Worm (Caenorhabditis elegans) whole organism, L4 larva: ENCODE data around the gene gcy-14.

Experiments used
- D1046.2 ChIP-seq: fragments of 200-800 bp; sonication (Bioruptor generic); IDR thresholded peaks from 2 replicates; pipeline ENCODE4 v1.3.6; 2022; ENCODE audit warnings: missing genetic modification characterization, missing compliant biosample characterization
- F49E8.2 ChIP-seq: sonication (generic microtip); optimal IDR thresholded peaks from 2 replicates; lab custom pipeline; 2016; ENCODE audit warnings: missing compliant biosample characterization, mild to moderate bottlenecking, missing genetic modification characterization, borderline replicate concordance
- R02D3.7 ChIP-seq: fragments of 150-350 bp; sonication (generic microtip); optimal IDR thresholded peaks from 3 replicates; lab custom pipeline; 2014; ENCODE audit warnings: missing biosample characterization, missing genetic modification characterization
- T20F7.1 ChIP-seq: fragments of 200-800 bp; sonication (Bioruptor generic); optimal IDR thresholded peaks from 2 replicates; lab custom pipeline; 2018; ENCODE audit warnings: mild to moderate bottlenecking, missing genetic modification characterization, missing compliant biosample characterization
- ZK546.5 ChIP-seq, 2 experiments: sonication (generic microtip); optimal IDR thresholded peaks; 2 replicates each; lab custom pipeline; 2017; ENCODE audit warnings: missing biosample characterization in 2 of 2, missing genetic modification characterization in 2 of 2
- aly-2 ChIP-seq: sonication (generic microtip); optimal IDR thresholded peaks from 2 replicates; lab custom pipeline; 2018; ENCODE audit warnings: missing biosample characterization, missing genetic modification characterization
- ama-1 ChIP-seq: fragments of 150-350 bp; optimal IDR thresholded peaks from 2 replicates; lab custom pipeline; 2014; ENCODE audit warnings: inconsistent platforms, mixed read lengths
- ceh-28 ChIP-seq: fragments of 150-350 bp; optimal IDR thresholded peaks from 2 replicates; lab custom pipeline; 2014; ENCODE audit warnings: missing biosample characterization, missing genetic modification reagents, missing genetic modification characterization
- ceh-32 ChIP-seq: sonication (generic microtip); optimal IDR thresholded peaks from 2 replicates; lab custom pipeline; 2016; ENCODE audit warnings: mild to moderate bottlenecking, missing genetic modification characterization, missing compliant biosample characterization; ENCODE audit not compliant: poor library complexity
- ctbp-1 ChIP-seq: fragments of 200-800 bp; sonication (Bioruptor generic); IDR thresholded peaks from 2 replicates; pipeline ENCODE4 v1.3.6; 2022; ENCODE audit warnings: missing genetic modification reagents, missing genetic modification characterization, missing compliant biosample characterization
- daf-16 ChIP-seq, 3 experiments: sonication (generic microtip); optimal IDR thresholded peaks; 2 replicates each; lab custom pipeline; 2016 to 2017; ENCODE audit warnings: missing genetic modification characterization in 3 of 3, missing genetic modification reagents in 3 of 3, mild to moderate bottlenecking in 2 of 3, missing compliant biosample characterization in 2 of 3, missing biosample characterization in 1 of 3, moderate library complexity in 1 of 3
- daf-19 ChIP-seq: fragments of 200-800 bp; sonication (Bioruptor generic); conservative IDR thresholded peaks from 2 replicates; pipeline ENCODE4 v1.3.6; 2022; ENCODE audit warnings: missing genetic modification characterization, missing compliant biosample characterization
- daf-8 ChIP-seq: fragments of 200-800 bp; sonication (Bioruptor generic); IDR thresholded peaks from 2 replicates; pipeline ENCODE4 v1.3.6; 2022; ENCODE audit warnings: missing genetic modification characterization, missing compliant biosample characterization
- dpl-1 ChIP-seq: fragments of 150-350 bp; optimal IDR thresholded peaks from 2 replicates; lab custom pipeline; 2014; ENCODE audit warnings: missing biosample characterization, missing genetic modification reagents, missing genetic modification characterization
- egl-27 ChIP-seq: sonication (generic microtip); optimal IDR thresholded peaks from 3 replicates; lab custom pipeline; 2017; ENCODE audit warnings: missing biosample characterization, missing genetic modification reagents, missing genetic modification characterization
- egl-43 ChIP-seq: fragments of 200-800 bp; sonication (Bioruptor generic); IDR thresholded peaks from 2 replicates; pipeline ENCODE4 v1.3.6; 2022; ENCODE audit warnings: missing genetic modification reagents, missing genetic modification characterization, missing compliant biosample characterization
- fkh-10 ChIP-seq: fragments of 150-350 bp; optimal IDR thresholded peaks from 2 replicates; lab custom pipeline; 2014; ENCODE audit warnings: missing biosample characterization, missing genetic modification reagents, missing genetic modification characterization
- gei-8 ChIP-seq: fragments of 200-800 bp; sonication (Bioruptor generic); optimal IDR thresholded peaks from 2 replicates; lab custom pipeline; 2018; ENCODE audit warnings: mild to moderate bottlenecking, missing genetic modification characterization, missing compliant biosample characterization
- hif-1 ChIP-seq, 2 experiments: sonication (generic microtip); optimal IDR thresholded peaks; 2 replicates each; lab custom pipeline; 2016 to 2017; ENCODE audit warnings: missing compliant biosample characterization in 2 of 2, missing genetic modification characterization in 2 of 2, missing genetic modification reagents in 2 of 2, missing genotype in 2 of 2, mild to moderate bottlenecking in 1 of 2
- lin-38 ChIP-seq: fragments of 200-800 bp; sonication (Bioruptor generic); IDR thresholded peaks from 2 replicates; pipeline ENCODE4 v1.3.6; 2022; ENCODE audit warnings: missing genetic modification reagents, missing genetic modification characterization, missing compliant biosample characterization
- lir-3 ChIP-seq: sonication (generic microtip); optimal IDR thresholded peaks from 2 replicates; lab custom pipeline; 2016; ENCODE audit warnings: mild to moderate bottlenecking, missing genetic modification characterization, missing compliant biosample characterization
- lsy-2 ChIP-seq, 2 experiments: fragments of 150-350 bp in 1 of 2; sonication (generic microtip) in 1 of 2; optimal IDR thresholded peaks; 2 replicates each; lab custom pipeline; 2014 to 2017; ENCODE audit warnings: missing biosample characterization in 2 of 2, missing genetic modification characterization in 2 of 2
- mdl-1 ChIP-seq, 2 experiments: fragments of 150-350 bp in 1 of 2; sonication (generic microtip) in 1 of 2; optimal IDR thresholded peaks; 2 replicates each; lab custom pipeline; 2014 to 2017; ENCODE audit warnings: missing biosample characterization in 2 of 2, missing genetic modification characterization in 2 of 2
- mdt-29 ChIP-seq: fragments of 200-800 bp; sonication (Bioruptor generic); IDR thresholded peaks from 2 replicates; pipeline ENCODE4 v1.3.6; 2022; ENCODE audit warnings: missing genetic modification reagents, missing genetic modification characterization, missing compliant biosample characterization
- nhr-10 ChIP-seq: fragments of 150-350 bp; optimal IDR thresholded peaks from 2 replicates; lab custom pipeline; 2014; ENCODE audit warnings: missing biosample characterization, missing genetic modification characterization
- nhr-11 ChIP-seq: fragments of 150-350 bp; optimal IDR thresholded peaks from 2 replicates; lab custom pipeline; 2014; ENCODE audit warnings: missing biosample characterization, missing genetic modification characterization
- nhr-28 ChIP-seq: fragments of 150-350 bp; optimal IDR thresholded peaks from 2 replicates; lab custom pipeline; 2014; ENCODE audit warnings: missing biosample characterization, missing genetic modification characterization
- nhr-48 ChIP-seq: sonication (generic microtip); optimal IDR thresholded peaks from 2 replicates; lab custom pipeline; 2016; ENCODE audit warnings: mild to moderate bottlenecking, missing genetic modification characterization, missing compliant biosample characterization
- nhr-76 ChIP-seq: fragments of 150-350 bp; optimal IDR thresholded peaks from 2 replicates; lab custom pipeline; 2014; ENCODE audit warnings: missing biosample characterization, missing genetic modification characterization
- nhr-77 ChIP-seq: fragments of 150-350 bp; optimal IDR thresholded peaks from 2 replicates; lab custom pipeline; 2014; ENCODE audit warnings: missing biosample characterization, missing genetic modification characterization
- saeg-2 ChIP-seq: fragments of 200-800 bp; sonication (Bioruptor generic); IDR thresholded peaks from 2 replicates; pipeline ENCODE4 v1.3.6; 2022; ENCODE audit warnings: missing genetic modification reagents, missing genetic modification characterization, missing compliant biosample characterization
- spr-1 ChIP-seq: sonication (generic microtip); optimal IDR thresholded peaks from 2 replicates; lab custom pipeline; 2016; ENCODE audit warnings: mild to moderate bottlenecking, missing genetic modification characterization, missing compliant biosample characterization
- spr-3 ChIP-seq: fragments of 200-800 bp; sonication (Bioruptor generic); optimal IDR thresholded peaks from 2 replicates; lab custom pipeline; 2018; ENCODE audit warnings: mild to moderate bottlenecking, missing genetic modification characterization, missing compliant biosample characterization
- tra-1 ChIP-seq: fragments of 200-800 bp; sonication (Bioruptor generic); IDR thresholded peaks from 2 replicates; pipeline ENCODE4 v1.3.6; 2022; ENCODE audit warnings: missing genetic modification reagents, missing genetic modification characterization, missing compliant biosample characterization
- unc-130 ChIP-seq: sonication (generic microtip); optimal IDR thresholded peaks from 2 replicates; lab custom pipeline; 2016; ENCODE audit warnings: missing genetic modification reagents, missing genetic modification characterization, missing compliant biosample characterization
- unc-39 ChIP-seq: sonication (generic microtip); optimal IDR thresholded peaks from 2 replicates; lab custom pipeline; 2017; ENCODE audit warnings: missing biosample characterization, missing genetic modification characterization
- unc-62 ChIP-seq, 3 experiments: fragments of 150-350 bp in 1 of 3; sonication (generic microtip); optimal IDR thresholded peaks in 2 of 3; peaks in 1 of 3; 1 replicate in 1 of 3; 2 replicates in 2 of 3; lab custom pipeline; 2014 to 2017; ENCODE audit warnings: missing biosample characterization in 3 of 3, missing genetic modification characterization in 3 of 3, missing genetic modification reagents in 3 of 3, missing genotype in 1 of 3
- vab-7 ChIP-seq: fragments of 200-800 bp; sonication (Bioruptor generic); IDR thresholded peaks from 2 replicates; pipeline ENCODE4 v1.3.6; 2022; ENCODE audit warnings: missing genetic modification reagents, missing genetic modification characterization, missing compliant biosample characterization
- zfp-2 ChIP-seq: sonication (generic microtip); optimal IDR thresholded peaks from 2 replicates; lab custom pipeline; 2016; ENCODE audit warnings: mild to moderate bottlenecking, missing genetic modification characterization, missing compliant biosample characterization
- zip-11 ChIP-seq: fragments of 200-800 bp; sonication (Bioruptor generic); IDR thresholded peaks from 2 replicates; pipeline ENCODE4 v1.3.6; 2022; ENCODE audit warnings: missing genetic modification characterization, missing compliant biosample characterization
- ztf-11 ChIP-seq: fragments of 150-350 bp; optimal IDR thresholded peaks from 2 replicates; lab custom pipeline; 2014; ENCODE audit warnings: missing biosample characterization, missing genetic modification characterization
- ztf-7 ChIP-seq: fragments of 150-350 bp; optimal IDR thresholded peaks from 2 replicates; lab custom pipeline; 2014; ENCODE audit warnings: missing biosample characterization, missing genetic modification characterization

The gcy-14 gene

DNA sequence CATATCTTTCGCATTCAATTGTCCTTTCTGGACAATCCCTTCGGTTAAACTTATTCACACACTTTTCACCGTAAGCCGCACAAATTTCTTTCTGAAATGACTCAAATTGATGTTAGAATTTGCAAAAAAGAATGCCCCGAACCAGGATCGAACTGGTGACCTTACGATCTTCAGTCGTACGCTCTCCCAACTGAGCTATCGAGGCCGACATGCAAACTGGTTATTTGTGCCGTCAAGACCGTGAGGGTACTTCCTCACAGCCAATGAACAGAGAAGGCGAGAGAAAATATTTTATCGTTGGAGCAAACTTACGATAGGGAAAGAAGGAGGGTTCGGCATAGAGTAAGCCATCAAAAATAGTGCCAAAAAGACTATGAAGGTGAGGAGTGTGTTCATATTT, 8.2 kb upstream of the gcy-14 start (continued):
- TF ChIP-seq ceh-32 (no peak), ztf-11 (no peak), daf-8 (GFP tag; lab: Robert Waterston, UW) (no peak), daf-19 (no peak), D1046.2 (no peak), ama-1 (lab: Kevin White, UChicago) (no peak), nhr-77 (no peak), zip-11 (GFP tag; lab: Robert Waterston, UW) (no peak), egl-27 (tag; lab: Kevin White, UChicago) (no peak), dpl-1 (no peak), F49E8.2 (no peak), T20F7.1 (GFP tag; lab: Kevin White, UChicago) (no peak)

DNA sequence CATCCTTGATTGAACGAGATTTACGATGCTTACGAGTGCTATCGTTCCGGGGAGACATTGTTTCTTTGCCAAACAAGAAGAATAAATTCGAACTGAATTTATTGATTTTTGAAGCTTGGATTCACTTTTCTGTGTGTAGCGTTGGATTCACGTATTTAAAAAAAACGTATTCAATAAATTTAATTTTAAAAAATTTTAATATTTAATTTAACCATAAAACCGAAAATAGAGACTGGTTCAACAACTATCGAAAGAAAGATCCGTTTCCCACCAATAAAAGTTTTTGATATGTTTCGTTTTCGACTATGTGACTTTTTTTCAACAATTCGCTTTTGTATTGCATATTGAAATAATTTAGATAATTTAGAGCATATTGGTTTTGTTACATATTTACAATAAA, 7.3 kb upstream of the gcy-14 start, which contains the start of gene ZC412.5:
TSS of gene ZC412.5 (minus strand) at position 101 of the 400 bp plus-strand sequence.
- TF ChIP-seq nhr-28 (tag; lab: Kevin White, UChicago) (no peak), ceh-28 (no peak), gei-8 (GFP tag; lab: Kevin White, UChicago) (no peak), egl-43 (GFP tag; lab: Robert Waterston, UW) (no peak), spr-1 (tag; lab: Kevin White, UChicago) (no peak), mdt-29 (GFP tag; lab: Robert Waterston, UW) (no peak)

DNA sequence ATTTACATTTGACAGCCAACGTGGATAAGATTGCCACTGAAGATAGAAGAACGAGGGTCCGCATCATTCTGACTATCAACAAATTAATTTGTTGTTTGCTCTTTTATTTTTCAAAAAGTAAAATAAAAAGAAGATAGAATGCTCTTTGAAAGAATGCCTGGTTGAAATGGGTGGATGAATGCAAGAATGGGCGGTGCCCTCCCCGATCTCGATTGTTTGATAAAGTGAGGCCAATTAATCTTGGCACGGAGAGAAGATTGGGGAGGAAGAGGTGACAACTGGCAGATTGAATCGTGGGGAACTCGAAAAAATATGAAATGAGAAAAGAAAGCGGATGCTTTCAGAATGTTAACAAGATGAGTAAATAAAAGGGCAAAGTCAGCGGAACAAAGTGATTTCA, 3.3 kb upstream of the gcy-14 start, which contains the start of gene ZC412.3:
TSS of gene ZC412.3 (minus strand) at position 183 of the 400 bp plus-strand sequence.
- TF ChIP-seq zfp-2 (tag; lab: Kevin White, UChicago) (no peak), daf-16 (GFP tag; optimal IDR thresholded peaks at IDR 0.05; lab: Kevin White, UChicago) (peak in 1 of 2 experiments; percentile 60), daf-16 (tag; optimal IDR thresholded peaks at IDR 0.05; lab: Kevin White, UChicago) (no peak), unc-62 (GFP tag; optimal IDR thresholded peaks at IDR 0.05 in 1 of 2; lab: Kevin White, UChicago) (peak in 1 of 2 experiments; percentile 10), unc-62 (tag; optimal IDR thresholded peaks at IDR 0.05; lab: Kevin White, UChicago) (no peak), nhr-11 (tag; lab: Kevin White, UChicago) (peak; percentile 37)

DNA sequence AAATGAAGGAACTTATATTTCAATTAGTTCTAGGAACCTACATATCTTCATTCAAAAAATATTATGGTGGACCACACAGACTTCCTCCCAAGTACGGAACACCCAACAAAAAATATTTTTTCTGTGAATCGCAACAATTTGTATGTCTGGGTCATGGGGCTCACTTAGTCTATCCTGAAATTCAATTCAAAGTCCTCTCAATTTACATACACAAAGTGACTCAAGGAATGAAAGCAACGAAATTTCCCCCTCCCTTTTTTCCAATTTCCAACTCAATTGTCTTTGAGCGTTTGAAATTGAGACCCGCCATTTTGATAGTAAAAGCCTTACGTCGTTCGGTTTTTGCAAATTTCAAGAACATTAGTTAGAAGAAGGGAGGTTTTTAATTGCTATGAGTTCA, 8.7 kb downstream of the gcy-14 start:
- TF ChIP-seq egl-43 (GFP tag; lab: Robert Waterston, UW) (no peak), fkh-10 (peak; percentile 21)

DNA sequence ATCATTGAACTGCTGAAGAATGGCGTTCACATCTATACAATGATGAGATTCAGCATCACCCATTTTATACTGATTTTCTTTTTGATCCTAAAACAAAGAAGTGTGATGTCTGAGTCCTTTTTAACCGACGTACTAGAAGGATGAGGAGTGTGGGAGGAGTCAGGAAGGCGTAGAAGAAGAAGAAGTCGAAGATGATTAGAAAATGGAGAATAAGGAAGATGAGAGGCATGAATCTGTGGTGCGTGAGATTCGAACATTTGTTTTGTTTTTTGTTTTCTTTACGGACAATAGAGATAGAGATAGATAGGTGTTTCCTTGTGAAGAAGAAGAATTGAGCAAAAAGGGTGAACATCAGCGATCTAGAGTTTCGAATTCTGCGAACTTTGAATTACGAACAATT, 9.6 kb downstream of the gcy-14 start, which contains the start of gene npr-13:
TSS of gene npr-13 (minus strand) at position 101 of the 400 bp plus-strand sequence.
- TF ChIP-seq R02D3.7 (no peak), lir-3 (tag; lab: Kevin White, UChicago) (no peak), egl-27 (tag; lab: Kevin White, UChicago) (no peak), nhr-10 (tag; lab: Kevin White, UChicago) (no peak), lsy-2 (tag; optimal IDR thresholded peaks at IDR 0.05; lab: Kevin White, UChicago) (no peak), gei-8 (GFP tag; lab: Kevin White, UChicago) (no peak), lin-38 (GFP tag; lab: Robert Waterston, UW) (no peak), unc-130 (no peak), unc-39 (tag; lab: Kevin White, UChicago) (no peak)

DNA sequence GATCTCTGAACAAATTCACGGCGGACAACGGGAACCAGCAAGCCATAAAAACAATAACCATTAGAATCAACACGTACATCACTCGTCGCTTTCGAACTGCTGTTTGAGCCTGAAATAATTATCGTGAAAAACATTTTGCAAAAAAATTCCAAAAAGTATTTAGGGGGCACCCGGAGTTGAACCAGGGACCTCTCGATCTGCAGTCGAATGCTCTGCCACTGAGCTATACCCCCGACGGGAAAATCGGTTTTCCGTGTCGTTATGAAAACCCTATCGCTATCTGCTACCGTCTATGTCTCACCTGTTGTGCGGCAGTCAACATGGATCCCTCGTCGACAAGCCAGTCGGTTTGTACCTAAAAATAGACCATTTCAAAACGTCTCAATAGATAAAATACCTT, 12.5 kb downstream of the gcy-14 start:
- TF ChIP-seq mdl-1 (tag; optimal IDR thresholded peaks at IDR 0.05; lab: Kevin White, UChicago) (no peak), nhr-76 (tag; lab: Kevin White, UChicago) (no peak), nhr-77 (peak; percentile 6), nhr-48 (tag; lab: Kevin White, UChicago) (peak; percentile 15), R02D3.7 (no peak), vab-7 (GFP tag; lab: Robert Waterston, UW) (peak; percentile 48; the same call in 1 of the 2 replicates), hif-1 (tag; optimal IDR thresholded peaks at IDR 0.05; lab: Kevin White, UChicago) (no peak), spr-3 (GFP tag; lab: Kevin White, UChicago) (peak; percentile 35), tra-1 (GFP tag; lab: Robert Waterston, UW) (0 out of 2 replicates have a peak, but pooled peaks have one; percentile 22), ZK546.5 (tag; optimal IDR thresholded peaks at IDR 0.05; lab: Kevin White, UChicago) (no peak), ctbp-1 (GFP tag; lab: Robert Waterston, UW) (peak; percentile 59; the same call in 1 of the 2 replicates), ztf-7 (tag; lab: Kevin White, UChicago) (no peak), daf-19 (peak; percentile 55; the same call in 1 of the 2 replicates), nhr-11 (tag; lab: Kevin White, UChicago) (no peak), saeg-2 (no peak), aly-2 (tag; lab: Kevin White, UChicago) (no peak)
